Worm (Caenorhabditis elegans) whole organism, midembryonic: ENCODE data around the gene nhr-92.

Source experiments
- T22C8.4 ChIP-seq: fragments of 200-800 bp; sonication (Bioruptor generic); IDR thresholded peaks from 2 replicates; pipeline ENCODE4 v1.3.6; 2022; ENCODE audit warnings: missing genetic modification characterization, missing compliant biosample characterization
- flt-1 ChIP-seq: fragments of 200-800 bp; sonication (Bioruptor generic); IDR thresholded peaks from 2 replicates; pipeline ENCODE4 v1.3.6; 2022; ENCODE audit warnings: missing genetic modification characterization, missing compliant biosample characterization
- klf-2 ChIP-seq: fragments of 200-800 bp; sonication (Bioruptor generic); conservative IDR thresholded peaks from 2 replicates; pipeline ENCODE4 v1.3.6; 2022; ENCODE audit warnings: missing genetic modification reagents, missing genetic modification characterization, missing compliant biosample characterization
- med-1 ChIP-seq: sonication (generic microtip); optimal IDR thresholded peaks from 2 replicates; lab custom pipeline; 2017; ENCODE audit warnings: missing genetic modification characterization, mild to moderate bottlenecking, missing compliant biosample characterization, antibody characterized with exemption, missing genetic modification reagents; ENCODE audit not compliant: insufficient read depth
- ref-1 ChIP-seq: fragments of 200-800 bp; sonication (Bioruptor generic); conservative IDR thresholded peaks from 2 replicates; pipeline ENCODE4 v1.3.6; 2022; ENCODE audit warnings: missing genetic modification reagents, missing genetic modification characterization, missing compliant biosample characterization
- tab-1 ChIP-seq: fragments of 200-800 bp; sonication (Bioruptor generic); IDR thresholded peaks from 2 replicates; pipeline ENCODE4 v1.3.6; 2022; ENCODE audit warnings: missing genetic modification characterization, missing compliant biosample characterization
- ztf-23 ChIP-seq: fragments of 200-800 bp; sonication (Bioruptor generic); IDR thresholded peaks from 2 replicates; pipeline ENCODE4 v1.3.6; 2022; ENCODE audit warnings: missing genetic modification reagents, missing genetic modification characterization, missing compliant biosample characterization

DNA sequence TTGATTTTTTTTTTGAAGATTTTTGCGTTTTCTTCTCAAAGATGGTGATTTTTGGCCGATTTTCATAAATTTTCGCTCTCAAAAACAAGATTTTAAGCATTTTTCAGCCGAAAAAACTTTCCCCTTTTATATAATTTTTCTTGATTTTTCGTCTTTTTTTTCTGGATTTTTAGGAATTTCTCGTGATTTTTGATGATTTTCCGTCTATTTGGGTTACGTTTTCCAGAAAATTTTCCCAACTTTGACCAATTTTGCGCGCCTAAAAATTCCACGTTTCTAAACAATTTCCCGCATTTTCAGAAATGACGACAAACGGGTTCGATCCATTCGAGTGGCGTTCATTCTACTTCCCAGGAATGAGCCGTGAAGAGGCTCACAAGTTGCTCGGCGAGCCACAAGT, 22.9 kb upstream of the nhr-92 start, which contains the start of gene ced-2:
- no peak for TF ChIP-seq ztf-23
- no peak for TF ChIP-seq flt-1 (GFP tag; lab: Robert Waterston, UW)
- no peak for TF ChIP-seq ref-1 (GFP tag; lab: Robert Waterston, UW)
- no peak for TF ChIP-seq tab-1
- TF ChIP-seq klf-2: no peak
- TF ChIP-seq med-1 (GFP tag; lab: Kevin White, UChicago): no peak
- TF ChIP-seq T22C8.4 (GFP tag; lab: Robert Waterston, UW): no peak
